Fruit fly (Drosophila melanogaster) whole organism, embryonic: ENCODE results near the gene mRpS2.

Source experiments
- CG10431 ChIP-seq: fragments of 200-800 bp; sonication (Bioruptor generic); optimal IDR thresholded peaks from 3 replicates; lab custom pipeline; 2018; ENCODE audit warnings: missing biosample characterization, mild to moderate bottlenecking, missing genetic modification characterization
- CG1233 ChIP-seq: fragments of 200-800 bp; sonication (Bioruptor generic); optimal IDR thresholded peaks from 4 replicates; lab custom pipeline; 2018; ENCODE audit warnings: missing biosample characterization, mild to moderate bottlenecking, missing genetic modification characterization
- CG12391 ChIP-seq: fragments of 200-800 bp; sonication (Bioruptor generic); optimal IDR thresholded peaks from 3 replicates; lab custom pipeline; 2018; ENCODE audit warnings: missing biosample characterization, mild to moderate bottlenecking, missing genetic modification characterization, moderate library complexity
- CG13296 ChIP-seq: fragments of 200-800 bp; sonication (Bioruptor generic); optimal IDR thresholded peaks from 3 replicates; lab custom pipeline; 2018; ENCODE audit warnings: missing biosample characterization, mild to moderate bottlenecking, missing genetic modification characterization
- CG13424 ChIP-seq: fragments of 200-800 bp; sonication (Bioruptor generic); optimal IDR thresholded peaks from 2 replicates; lab custom pipeline; 2019; ENCODE audit warnings: missing biosample characterization, mild to moderate bottlenecking, missing genetic modification characterization, moderate library complexity
- CG13775 ChIP-seq: fragments of 200-800 bp; sonication (Bioruptor generic); optimal IDR thresholded peaks from 3 replicates; lab custom pipeline; 2017; ENCODE audit warnings: missing biosample characterization, mild to moderate bottlenecking, missing genetic modification characterization
- CG2202 ChIP-seq: fragments of 200-800 bp; sonication (Bioruptor generic); optimal IDR thresholded peaks from 2 replicates; lab custom pipeline; 2018; ENCODE audit warnings: missing biosample characterization, mild to moderate bottlenecking, missing genetic modification characterization
- CG31388 ChIP-seq: fragments of 200-800 bp; sonication (Bioruptor generic); optimal IDR thresholded peaks from 2 replicates; lab custom pipeline; 2016; ENCODE audit warnings: missing biosample characterization, missing genetic modification characterization
- CG33213 ChIP-seq: fragments of 200-800 bp; sonication (Bioruptor generic); optimal IDR thresholded peaks from 3 replicates; lab custom pipeline; 2016; ENCODE audit warnings: missing biosample characterization, missing genetic modification characterization
- CG5180 ChIP-seq: fragments of 200-800 bp; sonication (Bioruptor generic); optimal IDR thresholded peaks from 3 replicates; lab custom pipeline; 2017; ENCODE audit warnings: missing biosample characterization, missing genetic modification characterization, mild to moderate bottlenecking, moderate library complexity, missing genetic modification reagents
- CG7928 ChIP-seq: fragments of 200-800 bp; sonication (Bioruptor generic); optimal IDR thresholded peaks from 2 replicates; lab custom pipeline; 2017; ENCODE audit warnings: missing biosample characterization, mild to moderate bottlenecking, missing genetic modification characterization
- CG8359 ChIP-seq: fragments of 200-800 bp; sonication (Bioruptor generic); optimal IDR thresholded peaks from 2 replicates; lab custom pipeline; 2017; ENCODE audit warnings: missing biosample characterization, mild to moderate bottlenecking, missing genetic modification characterization, borderline replicate concordance
- CG9876 ChIP-seq: fragments of 200-800 bp; sonication (Bioruptor generic); optimal IDR thresholded peaks from 2 replicates; lab custom pipeline; 2016; ENCODE audit warnings: missing biosample characterization, missing genetic modification characterization
- CoRest ChIP-seq: fragments of 200-800 bp; sonication (Bioruptor generic); optimal IDR thresholded peaks from 3 replicates; lab custom pipeline; 2018; ENCODE audit warnings: missing biosample characterization, mild to moderate bottlenecking, missing genetic modification characterization, moderate library complexity
- Dbx ChIP-seq: fragments of 200-800 bp; sonication (Bioruptor generic); IDR thresholded peaks from 3 replicates; pipeline ENCODE4 v1.3.6; 2022; ENCODE audit warnings: missing biosample characterization, missing genetic modification characterization
- Ets97D ChIP-seq: fragments of 200-800 bp; sonication (Bioruptor generic); optimal IDR thresholded peaks from 3 replicates; lab custom pipeline; 2016; ENCODE audit warnings: missing biosample characterization, missing genetic modification characterization
- Fer1 ChIP-seq: fragments of 200-800 bp; sonication (Bioruptor generic); optimal IDR thresholded peaks from 2 replicates; lab custom pipeline; 2017; ENCODE audit warnings: missing biosample characterization, mild to moderate bottlenecking, missing genetic modification characterization
- Gug ChIP-seq: fragments of 200-800 bp; sonication (Bioruptor generic); IDR thresholded peaks from 4 replicates; pipeline ENCODE4 v1.3.6; 2022; ENCODE audit warnings: missing biosample characterization, missing genetic modification characterization
- HHEX ChIP-seq: fragments of 200-800 bp; sonication (Bioruptor generic); optimal IDR thresholded peaks from 3 replicates; lab custom pipeline; 2017; ENCODE audit warnings: missing biosample characterization, mild to moderate bottlenecking, missing genetic modification characterization, missing genetic modification reagents
- Hey ChIP-seq: fragments of 200-800 bp; sonication (Bioruptor generic); optimal IDR thresholded peaks from 3 replicates; lab custom pipeline; 2018; ENCODE audit warnings: missing biosample characterization, mild to moderate bottlenecking, missing genetic modification characterization
- Hmx ChIP-seq: fragments of 200-800 bp; sonication (Bioruptor generic); optimal IDR thresholded peaks from 2 replicates; lab custom pipeline; 2016; ENCODE audit warnings: missing biosample characterization, missing genetic modification characterization
- Hsf ChIP-seq: fragments of 200-800 bp; sonication (Bioruptor generic); optimal IDR thresholded peaks from 3 replicates; lab custom pipeline; 2016; ENCODE audit warnings: missing biosample characterization, missing genetic modification characterization
- MBD-R2 ChIP-seq: fragments of 200-800 bp; sonication (Bioruptor generic); IDR thresholded peaks from 2 replicates; pipeline ENCODE4 v1.3.6; 2022; ENCODE audit warnings: missing biosample characterization, missing genetic modification characterization
- NC2β ChIP-seq: fragments of 200-800 bp; sonication (Bioruptor generic); optimal IDR thresholded peaks from 2 replicates; lab custom pipeline; 2016; ENCODE audit warnings: missing biosample characterization, missing genetic modification characterization
- Pdp1 ChIP-seq, 2 experiments: fragments of 200-800 bp; sonication (Bioruptor generic); optimal IDR thresholded peaks; 3 replicates each; lab custom pipeline; 2016; ENCODE audit warnings: missing biosample characterization in 2 of 2, missing genetic modification characterization in 2 of 2, mild to moderate bottlenecking in 1 of 2, moderate library complexity in 1 of 2
- Sox102F ChIP-seq: fragments of 200-800 bp; sonication (Bioruptor generic); optimal IDR thresholded peaks from 2 replicates; lab custom pipeline; 2018; ENCODE audit warnings: missing biosample characterization, mild to moderate bottlenecking, missing genetic modification characterization, moderate library complexity
- TFAM ChIP-seq: fragments of 200-800 bp; sonication (Bioruptor generic); optimal IDR thresholded peaks from 2 replicates; lab custom pipeline; 2017; ENCODE audit warnings: missing biosample characterization, missing genetic modification characterization, inconsistent platforms
- ase ChIP-seq: fragments of 200-800 bp; sonication (Bioruptor generic); IDR thresholded peaks from 3 replicates; pipeline ENCODE4 v1.3.6; 2022; ENCODE audit warnings: missing biosample characterization, missing genetic modification characterization
- bsh ChIP-seq, 2 experiments: fragments of 200-800 bp; sonication (Bioruptor generic); optimal IDR thresholded peaks; 2 replicates each; lab custom pipeline; 2017 to 2018; ENCODE audit warnings: mild to moderate bottlenecking in 2 of 2, missing biosample characterization in 2 of 2, missing genetic modification characterization in 2 of 2, moderate library complexity in 1 of 2
- crc ChIP-seq: fragments of 200-800 bp; sonication (Bioruptor generic); optimal IDR thresholded peaks from 2 replicates; lab custom pipeline; 2016; ENCODE audit warnings: missing biosample characterization, missing genetic modification characterization
- crol ChIP-seq: fragments of 200-800 bp; sonication (Bioruptor generic); IDR thresholded peaks from 2 replicates; pipeline ENCODE4 v1.3.6; 2022; ENCODE audit warnings: missing biosample characterization, missing genetic modification characterization
- emc ChIP-seq: fragments of 200-800 bp; sonication (Bioruptor generic); optimal IDR thresholded peaks from 2 replicates; lab custom pipeline; 2016; ENCODE audit warnings: missing biosample characterization, missing genetic modification characterization
- eyg ChIP-seq: fragments of 200-800 bp; sonication (Bioruptor generic); optimal IDR thresholded peaks from 3 replicates; lab custom pipeline; 2016; ENCODE audit warnings: missing biosample characterization, missing genetic modification characterization
- grn ChIP-seq: fragments of 200-800 bp; sonication (Bioruptor generic); optimal IDR thresholded peaks from 3 replicates; lab custom pipeline; 2017; ENCODE audit warnings: missing biosample characterization, missing genetic modification characterization
- gsb-n ChIP-seq: fragments of 200-800 bp; sonication (Bioruptor generic); optimal IDR thresholded peaks from 3 replicates; lab custom pipeline; 2018; ENCODE audit warnings: missing biosample characterization, mild to moderate bottlenecking, missing genetic modification characterization
- hbn ChIP-seq: fragments of 200-800 bp; sonication (Bioruptor generic); IDR thresholded peaks from 2 replicates; pipeline ENCODE4 v1.3.6; 2022; ENCODE audit warnings: missing biosample characterization, missing genetic modification characterization; ENCODE audit not compliant: partially characterized antibody
- lbe ChIP-seq: fragments of 200-800 bp; sonication (Bioruptor generic); optimal IDR thresholded peaks from 2 replicates; lab custom pipeline; 2016; ENCODE audit warnings: missing biosample characterization, mild to moderate bottlenecking, missing genetic modification characterization
- odd ChIP-seq: fragments of 200-800 bp; sonication (Bioruptor generic); optimal IDR thresholded peaks from 2 replicates; lab custom pipeline; 2017; ENCODE audit warnings: missing biosample characterization, mild to moderate bottlenecking, missing genetic modification characterization
- pita ChIP-seq: fragments of 200-800 bp; sonication (Bioruptor generic); optimal IDR thresholded peaks from 2 replicates; lab custom pipeline; 2017; ENCODE audit warnings: missing biosample characterization, mild to moderate bottlenecking, missing genetic modification characterization
- row ChIP-seq: fragments of 200-800 bp; sonication (Bioruptor generic); IDR thresholded peaks from 3 replicates; pipeline ENCODE4 v1.3.6; 2022; ENCODE audit warnings: missing biosample characterization, missing genetic modification characterization
- sd ChIP-seq: fragments of 200-800 bp; sonication (Bioruptor generic); optimal IDR thresholded peaks from 3 replicates; lab custom pipeline; 2018; ENCODE audit warnings: missing biosample characterization, mild to moderate bottlenecking, missing genetic modification characterization, moderate library complexity
- sqz ChIP-seq: fragments of 200-800 bp; sonication (Bioruptor generic); optimal IDR thresholded peaks from 3 replicates; lab custom pipeline; 2018; ENCODE audit warnings: missing biosample characterization, mild to moderate bottlenecking, missing genetic modification characterization
- ttk ChIP-seq: fragments of 200-800 bp; sonication (Bioruptor generic); IDR thresholded peaks from 2 replicates; pipeline ENCODE4 v2.1.2; 2022; ENCODE audit warnings: missing biosample characterization, missing genetic modification characterization
- tup ChIP-seq: fragments of 200-800 bp; sonication (Bioruptor generic); optimal IDR thresholded peaks from 2 replicates; lab custom pipeline; 2016; ENCODE audit warnings: missing biosample characterization, mild to moderate bottlenecking, missing genetic modification characterization, moderate library complexity
- unpg ChIP-seq: fragments of 200-800 bp; sonication (Bioruptor generic); optimal IDR thresholded peaks from 3 replicates; lab custom pipeline; 2018; ENCODE audit warnings: missing biosample characterization, mild to moderate bottlenecking, missing genetic modification characterization, moderate library complexity
- z ChIP-seq: fragments of 200-800 bp; sonication (Bioruptor generic); IDR thresholded peaks from 3 replicates; pipeline ENCODE4 v1.3.6; 2022; ENCODE audit warnings: missing biosample characterization, missing genetic modification characterization
- zen ChIP-seq: fragments of 200-800 bp; sonication (Bioruptor generic); optimal IDR thresholded peaks from 3 replicates; lab custom pipeline; 2018; ENCODE audit warnings: missing biosample characterization, mild to moderate bottlenecking, missing genetic modification characterization, moderate library complexity

Gene mRpS2

DNA sequence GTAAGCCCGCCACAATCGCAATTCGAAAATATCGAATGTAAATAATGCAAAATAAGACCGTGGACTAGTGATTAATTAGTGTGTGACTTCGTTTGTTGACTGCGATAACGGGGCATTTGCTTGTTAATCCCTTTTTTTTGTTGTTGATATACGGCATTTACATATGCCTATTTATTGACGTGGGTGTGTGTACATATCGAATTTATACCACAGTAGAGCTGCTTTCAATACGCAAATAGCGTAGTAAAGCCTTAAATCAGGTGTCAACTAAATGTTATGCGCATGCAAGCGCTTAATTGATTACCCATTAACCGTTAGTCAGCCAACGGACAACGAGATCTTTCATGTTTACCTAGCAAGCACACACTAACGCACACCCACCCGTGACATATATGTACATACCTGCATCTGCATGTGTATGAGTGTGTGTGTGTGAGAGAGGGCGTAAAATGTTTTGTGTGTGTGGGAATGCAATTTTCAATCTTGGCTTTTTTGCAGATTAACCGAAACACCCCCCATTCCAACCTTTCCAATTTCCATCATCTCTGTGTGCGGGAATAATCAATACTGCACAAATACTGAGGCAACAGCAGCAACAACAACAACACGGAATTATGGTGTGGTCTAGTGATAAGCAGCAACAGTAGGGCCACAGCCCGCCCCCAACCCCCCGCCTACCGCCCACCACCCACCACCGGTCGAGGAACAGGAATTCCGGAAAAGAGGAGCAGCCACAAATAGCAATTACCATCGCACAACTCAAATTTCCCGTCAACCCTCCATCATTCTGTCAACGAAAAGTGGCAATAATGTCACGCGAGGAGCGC is 11.5 kb downstream of the mRpS2 start (continued):
- TF ChIP-seq sqz (GFP tag; lab: Kevin White, UChicago) (peak; percentile 11), zen (tag; lab: Kevin White, UChicago) (peak; percentile 61), CG33213 (GFP tag; lab: Kevin White, UChicago) (peak; percentile 38), CG10431 (GFP tag; lab: Kevin White, UChicago) (peak; percentile 65), MBD-R2 (GFP tag; lab: Robert Waterston, UW) (peak; percentile 33; the same call in 1 of the 2 replicates), Gug (GFP tag; lab: Robert Waterston, UW) (no peak), CG7928 (GFP tag; lab: Kevin White, UChicago) (no peak), CG8359 (peak; percentile 24), Fer1 (GFP tag; lab: Kevin White, UChicago) (peak; percentile 28), CG5180 (peak; percentile 60), NC2β (GFP tag; lab: Kevin White, UChicago) (no peak), CG13424 (peak; percentile 23), gsb-n (tag; lab: Kevin White, UChicago) (peak; percentile 15), CG1233 (GFP tag; lab: Kevin White, UChicago) (peak; percentile 78), crol (GFP tag; lab: Robert Waterston, UW) (peak; percentile 56; the same call in 1 of the 2 replicates), CG13296 (peak; percentile 52), Sox102F (GFP tag; lab: Kevin White, UChicago) (peak; percentile 55)

DNA sequence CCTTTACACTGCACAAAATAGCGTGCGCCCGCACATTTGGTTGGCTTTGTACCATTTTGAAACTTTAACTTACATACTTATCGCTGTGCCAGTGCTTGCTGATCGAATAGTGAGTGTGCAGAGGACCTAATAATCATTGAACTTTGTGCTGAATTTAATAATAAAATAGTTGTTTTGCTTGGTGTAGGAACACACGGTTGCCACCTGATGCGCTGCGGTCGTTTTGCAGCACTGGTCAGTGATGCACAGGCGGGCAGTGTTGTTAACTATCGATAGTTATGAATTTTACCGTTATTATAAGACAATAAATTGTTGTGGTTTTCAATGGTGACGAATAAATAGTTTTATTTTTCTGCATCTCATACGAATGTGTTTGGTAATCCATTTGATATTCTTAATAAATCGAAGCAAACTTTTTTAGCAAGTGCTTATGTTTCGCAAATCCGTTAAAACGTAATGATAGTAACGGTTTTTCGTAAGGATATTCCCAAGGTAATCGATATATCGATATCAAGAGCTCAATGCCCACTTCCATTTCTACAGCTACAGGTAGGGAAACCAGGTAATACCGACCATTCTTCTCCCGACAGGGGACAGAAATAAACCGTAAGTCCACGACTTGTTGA is 12.3 kb downstream of the mRpS2 start, which contains the start of the genes tank and CG12194:
TSS of gene tank (minus strand) at position 228 of the 626 bp plus-strand sequence.
TSS of gene CG12194 (plus strand) at position 576 of the 626 bp plus-strand sequence.
- TF ChIP-seq HHEX (GFP tag; lab: Kevin White, UChicago) (peak; percentile 99), Hsf (GFP tag; lab: Kevin White, UChicago) (peak; percentile 99), sd (tag; lab: Kevin White, UChicago) (peak; percentile 92), Hey (tag; lab: Kevin White, UChicago) (peak; percentile 85), unpg (GFP tag; lab: Kevin White, UChicago) (peak; percentile 99), Hmx (GFP tag; lab: Kevin White, UChicago) (peak; percentile 92), hbn (peak; percentile 60), row (GFP tag; lab: Robert Waterston, UW) (peak; percentile 99), z (GFP tag; lab: Robert Waterston, UW) (peak; percentile 86), pita (GFP tag; lab: Kevin White, UChicago) (no peak), eyg (GFP tag; lab: Kevin White, UChicago) (peak; percentile 99), tup (GFP tag; lab: Kevin White, UChicago) (peak; percentile 99), ase (GFP tag; lab: Robert Waterston, UW) (peak; percentile 99), CG9876 (GFP tag; lab: Kevin White, UChicago) (peak; percentile 98), CG12391 (tag; lab: Kevin White, UChicago) (peak; percentile 99), CG2202 (tag; lab: Kevin White, UChicago) (peak; percentile 98), Pdp1 (GFP tag; optimal IDR thresholded peaks at IDR 0.05; lab: Kevin White, UChicago) (peak; percentile 98 to 99), crc (GFP tag; lab: Kevin White, UChicago) (peak; percentile 99), ttk (GFP tag; lab: Robert Waterston, UW) (peak; percentile 100), CG13775 (GFP tag; lab: Kevin White, UChicago) (peak; percentile 99), TFAM (GFP tag; lab: Kevin White, UChicago) (peak; percentile 94), CG31388 (GFP tag; lab: Kevin White, UChicago) (peak; percentile 98), CG8359 (peak; percentile 93), bsh (GFP tag; optimal IDR thresholded peaks at IDR 0.05; lab: Kevin White, UChicago) (peak; percentile 98 to 99), odd (GFP tag; lab: Kevin White, UChicago) (peak; percentile 96), grn (GFP tag; lab: Kevin White, UChicago) (peak; percentile 89), CoRest (tag; lab: Kevin White, UChicago) (peak; percentile 98), emc (peak; percentile 98), Ets97D (GFP tag; lab: Kevin White, UChicago) (peak; percentile 96), lbe (GFP tag; lab: Kevin White, UChicago) (peak; percentile 95), Dbx (GFP tag; lab: Robert Waterston, UW) (peak; percentile 98)
